Fruit fly (Drosophila melanogaster) whole organism, embryonic: ENCODE results near the gene cup.

ENCODE experiments used
- Ada2b ChIP-seq: fragments of 200-800 bp; sonication (Bioruptor generic); IDR thresholded peaks from 2 replicates; pipeline ENCODE4 v1.3.6; 2022; ENCODE audit warnings: missing biosample characterization, missing genetic modification characterization
- CG11456 ChIP-seq: fragments of 200-800 bp; sonication (Bioruptor generic); IDR thresholded peaks from 3 replicates; pipeline ENCODE4 v1.3.6; 2022; ENCODE audit warnings: missing biosample characterization, missing genetic modification characterization
- CG11560 ChIP-seq: fragments of 200-800 bp; sonication (Bioruptor generic); IDR thresholded peaks from 3 replicates; pipeline ENCODE4 v1.3.6; 2022; ENCODE audit warnings: missing biosample characterization, missing genetic modification characterization
- CG12155 ChIP-seq: fragments of 200-800 bp; sonication (Bioruptor generic); optimal IDR thresholded peaks from 3 replicates; lab custom pipeline; 2016; ENCODE audit warnings: missing biosample characterization, missing genetic modification characterization
- CG12942 ChIP-seq: fragments of 200-800 bp; sonication (Bioruptor generic); optimal IDR thresholded peaks from 3 replicates; lab custom pipeline; 2016; ENCODE audit warnings: missing biosample characterization, missing genetic modification characterization
- CG13123 ChIP-seq: fragments of 200-800 bp; sonication (Bioruptor generic); optimal IDR thresholded peaks from 2 replicates; lab custom pipeline; 2016; ENCODE audit warnings: missing biosample characterization, missing genetic modification characterization
- CG13894 ChIP-seq: fragments of 200-800 bp; sonication (Bioruptor generic); optimal IDR thresholded peaks from 3 replicates; lab custom pipeline; 2018; ENCODE audit warnings: missing biosample characterization, mild to moderate bottlenecking, missing genetic modification characterization, moderate library complexity
- CG14667 ChIP-seq: fragments of 200-800 bp; sonication (Bioruptor generic); IDR thresholded peaks from 2 replicates; pipeline ENCODE4 v1.3.6; 2022; ENCODE audit warnings: missing biosample characterization, missing genetic modification characterization
- CG14710 ChIP-seq: fragments of 200-800 bp; sonication (Bioruptor generic); optimal IDR thresholded peaks from 3 replicates; lab custom pipeline; 2019; ENCODE audit warnings: missing biosample characterization, mild to moderate bottlenecking, missing genetic modification characterization, moderate library complexity
- CG14860 ChIP-seq: fragments of 200-800 bp; sonication (Bioruptor generic); IDR thresholded peaks from 3 replicates; pipeline ENCODE4 v1.3.6; 2022; ENCODE audit warnings: missing biosample characterization, missing genetic modification characterization; ENCODE audit not compliant: partially characterized antibody
- CG14965 ChIP-seq: fragments of 200-800 bp; sonication (Bioruptor generic); optimal IDR thresholded peaks from 2 replicates; lab custom pipeline; 2016; ENCODE audit warnings: missing biosample characterization, missing genetic modification characterization, borderline replicate concordance
- CG15601 ChIP-seq: fragments of 200-800 bp; sonication (Bioruptor generic); optimal IDR thresholded peaks from 3 replicates; lab custom pipeline; 2019; ENCODE audit warnings: missing biosample characterization, mild to moderate bottlenecking, missing genetic modification characterization, moderate library complexity
- CG1647 ChIP-seq: fragments of 200-800 bp; sonication (Bioruptor generic); optimal IDR thresholded peaks from 3 replicates; lab custom pipeline; 2016; ENCODE audit warnings: missing biosample characterization, missing genetic modification characterization
- CG18476 ChIP-seq: fragments of 200-800 bp; sonication (Bioruptor generic); optimal IDR thresholded peaks from 2 replicates; lab custom pipeline; 2016; ENCODE audit warnings: missing biosample characterization, mild to moderate bottlenecking, missing genetic modification characterization
- CG18764 ChIP-seq: fragments of 200-800 bp; sonication (Bioruptor generic); optimal IDR thresholded peaks from 3 replicates; lab custom pipeline; 2016; ENCODE audit warnings: missing biosample characterization, missing genetic modification characterization
- CG2712 ChIP-seq: fragments of 200-800 bp; optimal IDR thresholded peaks from 3 replicates; lab custom pipeline; 2019; ENCODE audit warnings: missing biosample characterization, mild to moderate bottlenecking, missing genetic modification characterization, moderate library complexity
- CG31365 ChIP-seq: fragments of 200-800 bp; sonication (Bioruptor generic); optimal IDR thresholded peaks from 2 replicates; lab custom pipeline; 2018; ENCODE audit warnings: missing biosample characterization, mild to moderate bottlenecking, missing genetic modification characterization
- CG33213 ChIP-seq: fragments of 200-800 bp; sonication (Bioruptor generic); optimal IDR thresholded peaks from 3 replicates; lab custom pipeline; 2016; ENCODE audit warnings: missing biosample characterization, missing genetic modification characterization
- CG7357 ChIP-seq: fragments of 200-800 bp; sonication (Bioruptor generic); IDR thresholded peaks from 3 replicates; pipeline ENCODE4 v1.3.6; 2022; ENCODE audit warnings: missing biosample characterization, missing genetic modification characterization
- CG7786 ChIP-seq: fragments of 200-800 bp; sonication (Bioruptor generic); optimal IDR thresholded peaks from 2 replicates; lab custom pipeline; 2016; ENCODE audit warnings: missing biosample characterization, missing genetic modification characterization
- CG7987 ChIP-seq: fragments of 200-800 bp; sonication (Bioruptor generic); optimal IDR thresholded peaks from 2 replicates; lab custom pipeline; 2018; ENCODE audit warnings: missing biosample characterization, mild to moderate bottlenecking, missing genetic modification characterization, moderate library complexity
- CG9215 ChIP-seq: fragments of 200-800 bp; sonication (Bioruptor generic); IDR thresholded peaks from 2 replicates; pipeline ENCODE4 v1.3.6; 2022; ENCODE audit warnings: missing biosample characterization, missing genetic modification characterization
- Dek ChIP-seq: fragments of 200-800 bp; sonication (Bioruptor generic); optimal IDR thresholded peaks from 3 replicates; lab custom pipeline; 2019; ENCODE audit warnings: missing biosample characterization, mild to moderate bottlenecking, missing genetic modification characterization, moderate library complexity
- Ets65A ChIP-seq: fragments of 200-800 bp; sonication (Bioruptor generic); peaks from one replicate; lab custom pipeline; 2016; ENCODE audit warnings: missing biosample characterization, missing genetic modification characterization
- Gsc ChIP-seq: fragments of 200-800 bp; sonication (Bioruptor generic); IDR thresholded peaks from 2 replicates; pipeline ENCODE4 v1.3.6; 2022; ENCODE audit warnings: missing biosample characterization, missing genetic modification characterization
- Med ChIP-seq: fragments of 200-800 bp; sonication (Bioruptor generic); peaks from one replicate; lab custom pipeline; 2016; ENCODE audit warnings: missing biosample characterization, missing genetic modification characterization, mild to moderate bottlenecking, inconsistent platforms, moderate library complexity
- Meics ChIP-seq: fragments of 200-800 bp; sonication (Bioruptor generic); optimal IDR thresholded peaks from 2 replicates; lab custom pipeline; 2017; ENCODE audit warnings: missing biosample characterization, mild to moderate bottlenecking, missing genetic modification characterization
- Neu2 ChIP-seq: fragments of 200-800 bp; sonication (Bioruptor generic); optimal IDR thresholded peaks from 3 replicates; lab custom pipeline; 2016; ENCODE audit warnings: missing biosample characterization, missing genetic modification characterization, borderline replicate concordance
- Nf-YA ChIP-seq: fragments of 200-800 bp; sonication (Bioruptor generic); IDR thresholded peaks from 2 replicates; pipeline ENCODE4 v1.3.6; 2022; ENCODE audit warnings: missing biosample characterization, missing genetic modification characterization
- NfI ChIP-seq: fragments of 200-800 bp; sonication (Bioruptor generic); optimal IDR thresholded peaks from 3 replicates; lab custom pipeline; 2018; ENCODE audit warnings: missing biosample characterization, mild to moderate bottlenecking, missing genetic modification characterization, moderate library complexity
- Ravus ChIP-seq: fragments of 200-800 bp; sonication (Bioruptor generic); IDR thresholded peaks from 2 replicates; pipeline ENCODE4 v1.3.6; 2022; ENCODE audit warnings: missing biosample characterization, missing genetic modification characterization
- Six4 ChIP-seq: fragments of 200-800 bp; sonication (Bioruptor generic); optimal IDR thresholded peaks from 2 replicates; lab custom pipeline; 2016; ENCODE audit warnings: missing biosample characterization, missing genetic modification characterization
- Sry-β ChIP-seq: fragments of 200-800 bp; sonication (Bioruptor generic); optimal IDR thresholded peaks from 2 replicates; lab custom pipeline; 2018; ENCODE audit warnings: missing biosample characterization, mild to moderate bottlenecking, missing genetic modification characterization, moderate library complexity
- chif ChIP-seq, 2 experiments: fragments of 200-800 bp; sonication (Bioruptor generic); optimal IDR thresholded peaks; 3 replicates each; lab custom pipeline; 2016; ENCODE audit warnings: missing biosample characterization in 2 of 2, missing genetic modification characterization in 2 of 2
- danr ChIP-seq: fragments of 200-800 bp; sonication (Bioruptor generic); IDR thresholded peaks from 2 replicates; pipeline ENCODE4 v1.3.6; 2022; ENCODE audit warnings: missing biosample characterization, missing genetic modification characterization
- dimm ChIP-seq: fragments of 200-800 bp; sonication (Bioruptor generic); IDR thresholded peaks from 2 replicates; pipeline ENCODE4 v1.3.6; 2022; ENCODE audit warnings: missing biosample characterization, missing genetic modification characterization
- dmrt99B ChIP-seq: fragments of 200-800 bp; sonication (Bioruptor generic); optimal IDR thresholded peaks from 2 replicates; lab custom pipeline; 2018; ENCODE audit warnings: missing biosample characterization, mild to moderate bottlenecking, missing genetic modification characterization, moderate library complexity
- gsb-n ChIP-seq: fragments of 200-800 bp; sonication (Bioruptor generic); optimal IDR thresholded peaks from 3 replicates; lab custom pipeline; 2018; ENCODE audit warnings: missing biosample characterization, mild to moderate bottlenecking, missing genetic modification characterization
- kah ChIP-seq: fragments of 200-800 bp; sonication (Bioruptor generic); optimal IDR thresholded peaks from 2 replicates; lab custom pipeline; 2018; ENCODE audit warnings: missing biosample characterization, mild to moderate bottlenecking, missing genetic modification characterization
- lbe ChIP-seq: fragments of 200-800 bp; sonication (Bioruptor generic); optimal IDR thresholded peaks from 2 replicates; lab custom pipeline; 2016; ENCODE audit warnings: missing biosample characterization, mild to moderate bottlenecking, missing genetic modification characterization
- lov ChIP-seq, 2 experiments: fragments of 200-800 bp in 1 of 2; fragments of >200 bp in 1 of 2; sonication (Bioruptor generic) in 1 of 2; IDR thresholded peaks in 1 of 2; optimal IDR thresholded peaks in 1 of 2; 2 replicates in 1 of 2; 3 replicates in 1 of 2; pipeline versions ENCODE4 v1.3.6 to Lab custom; 2017 to 2022; ENCODE audit warnings: missing biosample characterization in 1 of 2, missing genetic modification characterization in 1 of 2
- nerfin-1 ChIP-seq: fragments of 200-800 bp; sonication (Bioruptor generic); optimal IDR thresholded peaks from 3 replicates; lab custom pipeline; 2019; ENCODE audit warnings: missing biosample characterization, mild to moderate bottlenecking, missing genetic modification characterization, moderate library complexity
- run ChIP-seq: fragments of 200-800 bp; sonication (Bioruptor generic); optimal IDR thresholded peaks from 3 replicates; lab custom pipeline; 2018; ENCODE audit warnings: missing biosample characterization, mild to moderate bottlenecking, missing genetic modification characterization
- sc ChIP-seq, 3 experiments: fragments of >200 bp in 2 of 3; fragments of 200-800 bp in 1 of 3; sonication (Bioruptor generic) in 1 of 3; optimal IDR thresholded peaks; 2 replicates in 2 of 3; 3 replicates in 1 of 3; lab custom pipeline; 2017; ENCODE audit warnings: mild to moderate bottlenecking in 1 of 3, missing biosample characterization in 1 of 3, missing genetic modification characterization in 1 of 3, missing genetic modification reagents in 1 of 3
- sr ChIP-seq: fragments of 200-800 bp; sonication (Bioruptor generic); IDR thresholded peaks from 3 replicates; pipeline ENCODE4 v1.3.6; 2022; ENCODE audit warnings: missing biosample characterization, missing genetic modification characterization
- stwl ChIP-seq: fragments of 200-800 bp; sonication (Bioruptor generic); optimal IDR thresholded peaks from 3 replicates; lab custom pipeline; 2018; ENCODE audit warnings: missing biosample characterization, mild to moderate bottlenecking, missing genetic modification characterization, moderate library complexity
- tio ChIP-seq: fragments of 200-800 bp; sonication (Bioruptor generic); optimal IDR thresholded peaks from 2 replicates; lab custom pipeline; 2017; ENCODE audit warnings: missing biosample characterization, missing genetic modification characterization, inconsistent platforms
- vfl ChIP-seq: fragments of 200-800 bp; sonication (Bioruptor generic); optimal IDR thresholded peaks from 2 replicates; lab custom pipeline; 2016; ENCODE audit warnings: missing biosample characterization, missing genetic modification characterization
- wdn ChIP-seq: fragments of 200-800 bp; sonication (Bioruptor generic); IDR thresholded peaks from 2 replicates; pipeline ENCODE4 v1.3.6; 2022; ENCODE audit warnings: missing biosample characterization, missing genetic modification characterization

The cup gene

DNA sequence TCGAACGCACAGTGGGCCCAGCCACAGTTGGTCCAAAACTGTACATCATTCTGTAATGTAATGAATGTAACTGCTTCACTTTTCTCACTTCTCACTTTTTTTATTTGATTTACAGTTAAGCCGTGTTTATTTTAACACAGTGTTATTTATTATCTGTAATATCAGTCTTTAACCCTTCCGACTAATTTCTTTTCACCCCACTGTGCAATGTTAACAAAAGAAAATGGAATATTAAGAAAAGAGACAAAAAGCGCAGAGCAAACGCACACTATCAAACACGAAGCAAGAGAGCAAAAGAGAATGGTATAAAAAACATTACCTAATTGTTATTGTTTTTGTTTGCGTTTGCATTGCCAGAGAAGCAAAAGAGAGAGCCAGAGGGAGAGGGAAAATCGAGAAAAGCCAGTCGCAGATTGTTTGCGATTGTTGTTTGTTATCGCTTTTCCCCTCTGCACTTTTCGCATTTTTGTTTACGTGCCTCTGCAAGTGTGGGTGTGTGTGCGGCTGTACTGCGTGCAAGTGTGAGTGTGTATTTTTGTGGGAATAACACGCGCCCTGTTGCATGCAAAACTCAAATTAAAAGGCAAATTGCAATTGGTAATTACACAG, 16.3 kb upstream of the cup start (continued):
- TF ChIP-seq CG12155 (GFP tag; lab: Kevin White, UChicago) (peak; percentile 95), vfl (GFP tag; lab: Kevin White, UChicago) (peak; percentile 96), Dek (tag; lab: Kevin White, UChicago) (peak; percentile 96), gsb-n (tag; lab: Kevin White, UChicago) (peak; percentile 99), CG12942 (peak; percentile 98), Six4 (GFP tag; lab: Kevin White, UChicago) (peak; percentile 99), Ets65A (peak; percentile 100), Gsc (peak; percentile 86), stwl (peak; percentile 66), lbe (peak; percentile 86), CG7987 (peak; percentile 96), Nf-YA (GFP tag; lab: Robert Waterston, UW) (peak; percentile 94), danr (GFP tag; lab: Robert Waterston, UW) (peak; percentile 95), Ravus (peak; percentile 91), dmrt99B (tag; lab: Kevin White, UChicago) (peak; percentile 99), CG18764 (peak; percentile 97), CG15601 (tag; lab: Kevin White, UChicago) (peak; percentile 97), sc (optimal IDR thresholded peaks at IDR 0.05; lab: Kevin White, UChicago) (no peak), sc (GFP tag; optimal IDR thresholded peaks at IDR 0.05; lab: Kevin White, UChicago) (peak; percentile 98), CG13123 (GFP tag; lab: Kevin White, UChicago) (peak; percentile 96), CG13894 (tag; lab: Kevin White, UChicago) (peak; percentile 90), lov (optimal IDR thresholded peaks at IDR 0.05; lab: Kevin White, UChicago) (no peak), lov (GFP tag; IDR thresholded peaks at IDR 0.05; lab: Robert Waterston, UW) (peak; percentile 95), run (peak; percentile 98), Sry-β (peak; percentile 75), CG31365 (peak; percentile 91), wdn (GFP tag; lab: Robert Waterston, UW) (peak; percentile 94), CG9215 (GFP tag; lab: Robert Waterston, UW) (peak; percentile 90), CG33213 (GFP tag; lab: Kevin White, UChicago) (peak; percentile 98), NfI (GFP tag; lab: Kevin White, UChicago) (peak; percentile 98), nerfin-1 (peak; percentile 97), kah (peak; percentile 96), CG14860 (GFP tag; lab: Robert Waterston, UW) (peak; percentile 57), Ada2b (peak; percentile 98), CG14667 (GFP tag; lab: Robert Waterston, UW) (peak; percentile 94), CG14710 (tag; lab: Kevin White, UChicago) (peak; percentile 97), CG14965 (GFP tag; lab: Kevin White, UChicago) (peak; percentile 85), CG11560 (tag; lab: Robert Waterston, UW) (peak; percentile 84; the same call in 2 of the 3 replicates), CG7357 (GFP tag; lab: Robert Waterston, UW) (peak; percentile 90), CG1647 (GFP tag; lab: Kevin White, UChicago) (peak; percentile 97), dimm (GFP tag; lab: Robert Waterston, UW) (peak; percentile 92), sr (GFP tag; lab: Robert Waterston, UW) (peak; percentile 90), chif (GFP tag; optimal IDR thresholded peaks at IDR 0.05; lab: Kevin White, UChicago) (peak; percentile 98 to 99), Med (GFP tag; lab: Kevin White, UChicago) (peak; percentile 100), CG11456 (peak; percentile 96), CG7786 (peak; percentile 98), Neu2 (GFP tag; lab: Kevin White, UChicago) (peak; percentile 94), CG2712 (tag; lab: Kevin White, UChicago) (peak; percentile 99), CG18476 (peak; percentile 98), tio (GFP tag; lab: Kevin White, UChicago) (peak; percentile 98), Meics (peak; percentile 97)
